Worm (Caenorhabditis elegans): ENCODE data around the gene C18D1.2.

- TF ChIP-seq fos-1 (tag; optimal IDR thresholded peaks at IDR 0.05) = no peak
- no peak for TF ChIP-seq fkh-10 (GFP tag; optimal IDR thresholded peaks at IDR 0.05)
- no peak for TF ChIP-seq zip-2 (tag; optimal IDR thresholded peaks at IDR 0.05)
- TF ChIP-seq jun-1 (tag; optimal IDR thresholded peaks at IDR 0.05) = no peak
- no peak for TF ChIP-seq php-3 (GFP tag; IDR thresholded peaks at IDR 0.05)
- TF ChIP-seq unc-39 (tag; optimal IDR thresholded peaks at IDR 0.05) = no peak
- TF ChIP-seq tag-97 (GFP tag; IDR thresholded peaks at IDR 0.05) = no peak
Measured at ce11 chrII:10039799-10040198, 17.0 kb upstream of the C18D1.2 start, which contains the start of gene let-268.
